Fruit fly (Drosophila melanogaster): Measurements from ENCODE around the gene Oseg4.

- TF ChIP-seq CTCF (optimal IDR thresholded peaks at IDR 0.05) = no peak
- TF ChIP-seq CG8478 (optimal IDR thresholded peaks at IDR 0.05) = no peak
These were observed at the start of gene Oseg4 for dm6 chr3L:1735603-1736002.

Measured in S2 (cell line).